Fruit fly (Drosophila melanogaster) whole organism, embryonic: ENCODE data around the gene ClC-a.

Source experiments
- ATbp ChIP-seq: fragments of 200-800 bp; sonication (Bioruptor generic); optimal IDR thresholded peaks from 2 replicates; lab custom pipeline; 2017; ENCODE audit warnings: missing biosample characterization, mild to moderate bottlenecking, missing genetic modification characterization, missing genetic modification reagents
- Atf6 ChIP-seq: fragments of 200-800 bp; sonication (Bioruptor generic); IDR thresholded peaks from 2 replicates; pipeline ENCODE4 v1.3.6; 2022; ENCODE audit warnings: missing biosample characterization, missing genetic modification characterization
- CG10431 ChIP-seq: fragments of 200-800 bp; sonication (Bioruptor generic); optimal IDR thresholded peaks from 3 replicates; lab custom pipeline; 2018; ENCODE audit warnings: missing biosample characterization, mild to moderate bottlenecking, missing genetic modification characterization
- CG11398 ChIP-seq: fragments of 200-800 bp; sonication (Bioruptor generic); optimal IDR thresholded peaks from 2 replicates; lab custom pipeline; 2016; ENCODE audit warnings: missing biosample characterization, missing genetic modification characterization
- CG11456 ChIP-seq: fragments of 200-800 bp; sonication (Bioruptor generic); IDR thresholded peaks from 3 replicates; pipeline ENCODE4 v1.3.6; 2022; ENCODE audit warnings: missing biosample characterization, missing genetic modification characterization
- CG12071 ChIP-seq: fragments of 200-800 bp; sonication (Bioruptor generic); optimal IDR thresholded peaks from 3 replicates; lab custom pipeline; 2018; ENCODE audit warnings: missing biosample characterization, mild to moderate bottlenecking, missing genetic modification characterization
- CG16779 ChIP-seq: fragments of 200-800 bp; sonication (Bioruptor generic); IDR thresholded peaks from 2 replicates; pipeline ENCODE4 v1.3.6; 2022; ENCODE audit warnings: missing biosample characterization, missing genetic modification characterization
- CG17186 ChIP-seq: fragments of 200-800 bp; sonication (Bioruptor generic); optimal IDR thresholded peaks from 3 replicates; lab custom pipeline; 2017; ENCODE audit warnings: missing biosample characterization, missing genetic modification reagents, missing genetic modification characterization
- CG18476 ChIP-seq: fragments of 200-800 bp; sonication (Bioruptor generic); optimal IDR thresholded peaks from 2 replicates; lab custom pipeline; 2016; ENCODE audit warnings: missing biosample characterization, mild to moderate bottlenecking, missing genetic modification characterization
- CG2202 ChIP-seq: fragments of 200-800 bp; sonication (Bioruptor generic); optimal IDR thresholded peaks from 2 replicates; lab custom pipeline; 2018; ENCODE audit warnings: missing biosample characterization, mild to moderate bottlenecking, missing genetic modification characterization
- CG2712 ChIP-seq: fragments of 200-800 bp; optimal IDR thresholded peaks from 3 replicates; lab custom pipeline; 2019; ENCODE audit warnings: missing biosample characterization, mild to moderate bottlenecking, missing genetic modification characterization, moderate library complexity
- CG30020 ChIP-seq: fragments of 200-800 bp; optimal IDR thresholded peaks from 2 replicates; lab custom pipeline; 2019; ENCODE audit warnings: missing biosample characterization, mild to moderate bottlenecking, missing genetic modification characterization, moderate library complexity
- CG3065 ChIP-seq: fragments of 200-800 bp; sonication (Bioruptor generic); optimal IDR thresholded peaks from 2 replicates; lab custom pipeline; 2016; ENCODE audit warnings: missing biosample characterization, missing genetic modification characterization
- CG4328 ChIP-seq: fragments of 200-800 bp; sonication (Bioruptor generic); optimal IDR thresholded peaks from 3 replicates; lab custom pipeline; 2017; ENCODE audit warnings: missing biosample characterization, missing genetic modification reagents, missing genetic modification characterization
- CG4617 ChIP-seq: fragments of 200-800 bp; sonication (Bioruptor generic); optimal IDR thresholded peaks from 3 replicates; lab custom pipeline; 2016; ENCODE audit warnings: missing biosample characterization, missing genetic modification characterization, borderline replicate concordance
- CG6791 ChIP-seq: fragments of 200-800 bp; sonication (Bioruptor generic); IDR thresholded peaks from 3 replicates; pipeline ENCODE4 v1.3.6; 2022; ENCODE audit warnings: missing biosample characterization, missing genetic modification characterization; ENCODE audit not compliant: partially characterized antibody
- CG7556 ChIP-seq: fragments of 200-800 bp; sonication (Bioruptor generic); optimal IDR thresholded peaks from 2 replicates; lab custom pipeline; 2017; ENCODE audit warnings: missing biosample characterization, mild to moderate bottlenecking, missing genetic modification characterization
- CG8281 ChIP-seq: fragments of 200-800 bp; sonication (Bioruptor generic); optimal IDR thresholded peaks from 2 replicates; lab custom pipeline; 2018; ENCODE audit warnings: missing biosample characterization, mild to moderate bottlenecking, missing genetic modification characterization, moderate library complexity
- CG8290 ChIP-seq, 3 experiments: fragments of 200-800 bp; sonication (Bioruptor generic); optimal IDR thresholded peaks; 2 replicates each; lab custom pipeline; 2016 to 2019; ENCODE audit warnings: missing biosample characterization in 3 of 3, missing genetic modification characterization in 3 of 3, mild to moderate bottlenecking in 2 of 3, moderate library complexity in 1 of 3
- CG8478 ChIP-seq: fragments of >200 bp; optimal IDR thresholded peaks from 2 replicates; lab custom pipeline; 2018
- CG9876 ChIP-seq: fragments of 200-800 bp; sonication (Bioruptor generic); optimal IDR thresholded peaks from 2 replicates; lab custom pipeline; 2016; ENCODE audit warnings: missing biosample characterization, missing genetic modification characterization
- Dip3 ChIP-seq: fragments of 200-800 bp; sonication (Bioruptor generic); optimal IDR thresholded peaks from 3 replicates; lab custom pipeline; 2016; ENCODE audit warnings: missing biosample characterization, missing genetic modification characterization
- Doc3 ChIP-seq: fragments of 200-800 bp; sonication (Bioruptor generic); IDR thresholded peaks from 3 replicates; pipeline ENCODE4 v1.3.6; 2022; ENCODE audit warnings: missing biosample characterization, missing genetic modification characterization; ENCODE audit not compliant: partially characterized antibody
- Ets65A ChIP-seq: fragments of 200-800 bp; sonication (Bioruptor generic); peaks from one replicate; lab custom pipeline; 2016; ENCODE audit warnings: missing biosample characterization, missing genetic modification characterization
- H15 ChIP-seq: fragments of 200-800 bp; sonication (Bioruptor generic); IDR thresholded peaks from 3 replicates; pipeline ENCODE4 v1.3.6; 2022; ENCODE audit warnings: missing biosample characterization, missing genetic modification characterization
- Hr3 ChIP-seq: fragments of 200-800 bp; sonication (Bioruptor generic); optimal IDR thresholded peaks from 3 replicates; lab custom pipeline; 2016; ENCODE audit warnings: missing biosample characterization, missing genetic modification characterization
- MBD-R2 ChIP-seq: fragments of 200-800 bp; sonication (Bioruptor generic); IDR thresholded peaks from 2 replicates; pipeline ENCODE4 v1.3.6; 2022; ENCODE audit warnings: missing biosample characterization, missing genetic modification characterization
- Mes4 ChIP-seq: fragments of 200-800 bp; sonication (Bioruptor generic); optimal IDR thresholded peaks from 2 replicates; lab custom pipeline; 2016; ENCODE audit warnings: missing biosample characterization, missing genetic modification characterization
- Sry-β ChIP-seq: fragments of 200-800 bp; sonication (Bioruptor generic); optimal IDR thresholded peaks from 2 replicates; lab custom pipeline; 2018; ENCODE audit warnings: missing biosample characterization, mild to moderate bottlenecking, missing genetic modification characterization, moderate library complexity
- ac ChIP-seq: fragments of 200-800 bp; sonication (Bioruptor generic); optimal IDR thresholded peaks from 3 replicates; lab custom pipeline; 2017; ENCODE audit warnings: missing biosample characterization, mild to moderate bottlenecking, missing genetic modification characterization
- amos ChIP-seq: fragments of 200-800 bp; sonication (Bioruptor generic); IDR thresholded peaks from 2 replicates; pipeline ENCODE4 v1.3.6; 2022; ENCODE audit warnings: missing biosample characterization, missing genetic modification characterization; ENCODE audit not compliant: partially characterized antibody
- ase ChIP-seq: fragments of 200-800 bp; sonication (Bioruptor generic); IDR thresholded peaks from 3 replicates; pipeline ENCODE4 v1.3.6; 2022; ENCODE audit warnings: missing biosample characterization, missing genetic modification characterization
- bigmax ChIP-seq: fragments of 200-800 bp; sonication (Bioruptor generic); optimal IDR thresholded peaks from 2 replicates; lab custom pipeline; 2018; ENCODE audit warnings: missing biosample characterization, mild to moderate bottlenecking, missing genetic modification characterization
- chif ChIP-seq, 2 experiments: fragments of 200-800 bp; sonication (Bioruptor generic); optimal IDR thresholded peaks; 3 replicates each; lab custom pipeline; 2016; ENCODE audit warnings: missing biosample characterization in 2 of 2, missing genetic modification characterization in 2 of 2
- dimm ChIP-seq: fragments of 200-800 bp; sonication (Bioruptor generic); IDR thresholded peaks from 2 replicates; pipeline ENCODE4 v1.3.6; 2022; ENCODE audit warnings: missing biosample characterization, missing genetic modification characterization
- dmrt99B ChIP-seq: fragments of 200-800 bp; sonication (Bioruptor generic); optimal IDR thresholded peaks from 2 replicates; lab custom pipeline; 2018; ENCODE audit warnings: missing biosample characterization, mild to moderate bottlenecking, missing genetic modification characterization, moderate library complexity
- en ChIP-seq: fragments of 200-800 bp; sonication (Bioruptor generic); optimal IDR thresholded peaks from 2 replicates; lab custom pipeline; 2016; ENCODE audit warnings: missing biosample characterization, missing genetic modification characterization
- fd64A ChIP-seq: fragments of 200-800 bp; sonication (Bioruptor generic); optimal IDR thresholded peaks from 3 replicates; lab custom pipeline; 2018; ENCODE audit warnings: missing biosample characterization, mild to moderate bottlenecking, missing genetic modification characterization
- gcm2 ChIP-seq: fragments of 200-800 bp; sonication (Bioruptor generic); optimal IDR thresholded peaks from 2 replicates; lab custom pipeline; 2016; ENCODE audit warnings: missing biosample characterization, missing genetic modification characterization
- ind ChIP-seq: fragments of 200-800 bp; sonication (Bioruptor generic); optimal IDR thresholded peaks from 3 replicates; lab custom pipeline; 2016; ENCODE audit warnings: missing biosample characterization, missing genetic modification characterization
- lab ChIP-seq: fragments of 200-800 bp; sonication (Bioruptor generic); optimal IDR thresholded peaks from 3 replicates; lab custom pipeline; 2017; ENCODE audit warnings: missing biosample characterization, missing genetic modification characterization, mild to moderate bottlenecking, moderate library complexity, missing genetic modification reagents
- luna ChIP-seq: fragments of 200-800 bp; sonication (Bioruptor generic); optimal IDR thresholded peaks from 2 replicates; lab custom pipeline; 2016; ENCODE audit warnings: missing biosample characterization, missing genetic modification characterization
- nerfin-2 ChIP-seq: fragments of 200-800 bp; sonication (Bioruptor generic); IDR thresholded peaks from 2 replicates; pipeline ENCODE4 v1.3.6; 2022; ENCODE audit warnings: missing biosample characterization, missing genetic modification characterization; ENCODE audit not compliant: partially characterized antibody
- org-1 ChIP-seq: fragments of 200-800 bp; sonication (Bioruptor generic); optimal IDR thresholded peaks from 2 replicates; lab custom pipeline; 2017; ENCODE audit warnings: missing biosample characterization, missing genetic modification characterization
- pita ChIP-seq: fragments of 200-800 bp; sonication (Bioruptor generic); optimal IDR thresholded peaks from 2 replicates; lab custom pipeline; 2017; ENCODE audit warnings: missing biosample characterization, mild to moderate bottlenecking, missing genetic modification characterization
- run ChIP-seq: fragments of 200-800 bp; sonication (Bioruptor generic); optimal IDR thresholded peaks from 3 replicates; lab custom pipeline; 2018; ENCODE audit warnings: missing biosample characterization, mild to moderate bottlenecking, missing genetic modification characterization
- sob ChIP-seq: fragments of 200-800 bp; sonication (Bioruptor generic); IDR thresholded peaks from 2 replicates; pipeline ENCODE4 v1.3.6; 2022; ENCODE audit warnings: missing biosample characterization, missing genetic modification characterization
- sqz ChIP-seq: fragments of 200-800 bp; sonication (Bioruptor generic); optimal IDR thresholded peaks from 3 replicates; lab custom pipeline; 2018; ENCODE audit warnings: missing biosample characterization, mild to moderate bottlenecking, missing genetic modification characterization

Gene ClC-a

DNA sequence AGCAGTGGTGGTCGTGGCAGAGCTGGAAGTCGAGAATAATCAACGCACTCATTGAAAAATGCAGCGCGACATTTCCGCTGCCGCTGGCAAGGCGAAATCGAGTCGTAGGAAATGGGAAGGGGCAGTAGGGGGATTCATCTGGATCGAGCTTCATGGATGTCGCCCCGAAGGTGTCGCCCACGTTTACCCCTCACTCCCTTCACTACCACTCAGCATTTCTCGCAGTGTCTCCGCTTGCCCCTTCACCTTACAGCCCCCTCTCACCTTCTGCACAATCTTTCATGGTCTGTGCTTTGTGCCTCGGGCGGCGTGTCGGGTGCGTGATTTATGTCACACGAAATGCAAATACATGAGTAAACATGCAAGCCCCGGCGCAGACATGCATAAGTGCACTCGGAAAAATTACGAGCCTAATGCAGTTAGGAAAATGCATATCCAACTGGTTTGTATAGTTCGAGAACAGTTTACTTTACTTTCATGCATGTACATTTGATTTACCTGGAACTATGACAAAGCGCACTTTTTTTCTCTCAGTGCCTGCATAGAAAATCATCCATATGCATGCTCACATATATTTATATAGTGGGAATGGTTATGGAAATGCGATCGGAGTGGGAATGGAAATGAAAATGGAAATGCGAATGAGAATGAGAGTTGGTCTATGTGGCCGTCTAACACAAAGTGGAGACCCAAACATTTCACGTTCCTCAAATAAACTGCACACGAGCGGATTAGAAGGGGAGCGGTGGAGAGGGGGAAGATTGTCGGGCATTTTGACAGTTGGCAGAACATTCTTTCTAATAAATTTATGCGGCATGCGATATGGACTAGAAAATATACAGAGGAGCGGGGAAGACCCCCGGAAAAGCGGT lies 36.6 kb upstream of the ClC-a start (continued):
- TF ChIP-seq Sry-β (GFP tag; lab: Kevin White, UChicago) (peak; percentile 64), CG6791 (GFP tag; lab: Robert Waterston, UW) (no peak; the same call in 2 of the 3 replicates), CG18476 (GFP tag; lab: Kevin White, UChicago) (peak; percentile 83), fd64A (GFP tag; lab: Kevin White, UChicago) (peak; percentile 94), org-1 (GFP tag; lab: Kevin White, UChicago) (peak; percentile 91), gcm2 (GFP tag; lab: Kevin White, UChicago) (peak; percentile 76), sob (GFP tag; lab: Robert Waterston, UW) (peak; percentile 83; the same call in 1 of the 2 replicates), en (GFP tag; lab: Kevin White, UChicago) (peak; percentile 78), CG2712 (tag; lab: Kevin White, UChicago) (peak; percentile 96), MBD-R2 (GFP tag; lab: Robert Waterston, UW) (peak; percentile 15; the same call in 1 of the 2 replicates), CG4328 (GFP tag; lab: Kevin White, UChicago) (peak; percentile 74), ind (GFP tag; lab: Kevin White, UChicago) (peak; percentile 89), CG7556 (GFP tag; lab: Kevin White, UChicago) (peak; percentile 88), nerfin-2 (GFP tag; lab: Robert Waterston, UW) (no peak), Ets65A (GFP tag; lab: Kevin White, UChicago) (peak; percentile 98), dmrt99B (tag; lab: Kevin White, UChicago) (peak; percentile 96), CG8478 (no peak), Atf6 (GFP tag; lab: Robert Waterston, UW) (peak; percentile 42; the same call in 1 of the 2 replicates), ase (peak; percentile 90), CG16779 (GFP tag; lab: Robert Waterston, UW) (peak; percentile 54; the same call in 1 of the 2 replicates), amos (no peak), bigmax (peak; percentile 12), CG17186 (GFP tag; lab: Kevin White, UChicago) (peak; percentile 90), CG4617 (peak; percentile 74), CG8281 (tag; lab: Kevin White, UChicago) (peak; percentile 79), CG3065 (GFP tag; lab: Kevin White, UChicago) (peak; percentile 86), lab (peak; percentile 73), CG30020 (tag; lab: Kevin White, UChicago) (peak; percentile 53), Mes4 (GFP tag; lab: Kevin White, UChicago) (peak; percentile 91), run (tag; lab: Kevin White, UChicago) (peak; percentile 62), chif (GFP tag; optimal IDR thresholded peaks at IDR 0.05; lab: Kevin White, UChicago) (peak; percentile 90 to 94), Hr3 (GFP tag; lab: Kevin White, UChicago) (peak; percentile 87), CG11456 (GFP tag; lab: Robert Waterston, UW) (peak; percentile 77), CG2202 (tag; lab: Kevin White, UChicago) (peak; percentile 90), ac (GFP tag; lab: Kevin White, UChicago) (peak; percentile 44), dimm (GFP tag; lab: Robert Waterston, UW) (peak; percentile 83), CG9876 (GFP tag; lab: Kevin White, UChicago) (peak; percentile 65), CG12071 (GFP tag; lab: Kevin White, UChicago) (peak; percentile 89), CG11398 (GFP tag; lab: Kevin White, UChicago) (peak; percentile 87), CG10431 (GFP tag; lab: Kevin White, UChicago) (peak; percentile 88), CG8290 (GFP tag; optimal IDR thresholded peaks at IDR 0.05; lab: Kevin White, UChicago) (peak; percentile 89), CG8290 (tag; optimal IDR thresholded peaks at IDR 0.05; lab: Kevin White, UChicago) (peak; percentile 63 to 89), H15 (GFP tag; lab: Robert Waterston, UW) (peak; percentile 89), sqz (GFP tag; lab: Kevin White, UChicago) (peak; percentile 70), Doc3 (GFP tag; lab: Robert Waterston, UW) (no peak), pita (GFP tag; lab: Kevin White, UChicago) (no peak), ATbp (GFP tag; lab: Kevin White, UChicago) (peak; percentile 97), Dip3 (GFP tag; lab: Kevin White, UChicago) (peak; percentile 24), luna (GFP tag; lab: Kevin White, UChicago) (no peak)
